Worm (Caenorhabditis elegans) whole organism, L2 larva: ENCODE data around the gene C48D5.3.

Experiments used
- blmp-1 ChIP-seq: sonication (generic microtip); optimal IDR thresholded peaks from 2 replicates; lab custom pipeline; 2017; ENCODE audit warnings: missing genetic modification characterization, mild to moderate bottlenecking, missing compliant biosample characterization, antibody characterized with exemption, moderate library complexity; ENCODE audit not compliant: insufficient read depth
- egl-27 ChIP-seq: sonication (generic microtip); optimal IDR thresholded peaks from 3 replicates; lab custom pipeline; 2017; ENCODE audit warnings: missing biosample characterization, missing genetic modification reagents, missing genetic modification characterization
- nhr-11 ChIP-seq: fragments of 150-350 bp; optimal IDR thresholded peaks from 2 replicates; lab custom pipeline; 2014; ENCODE audit warnings: missing biosample characterization, missing genetic modification characterization
- nhr-237 ChIP-seq: fragments of 150-350 bp; optimal IDR thresholded peaks from 2 replicates; lab custom pipeline; 2014; ENCODE audit warnings: missing biosample characterization, missing genetic modification characterization

DNA sequence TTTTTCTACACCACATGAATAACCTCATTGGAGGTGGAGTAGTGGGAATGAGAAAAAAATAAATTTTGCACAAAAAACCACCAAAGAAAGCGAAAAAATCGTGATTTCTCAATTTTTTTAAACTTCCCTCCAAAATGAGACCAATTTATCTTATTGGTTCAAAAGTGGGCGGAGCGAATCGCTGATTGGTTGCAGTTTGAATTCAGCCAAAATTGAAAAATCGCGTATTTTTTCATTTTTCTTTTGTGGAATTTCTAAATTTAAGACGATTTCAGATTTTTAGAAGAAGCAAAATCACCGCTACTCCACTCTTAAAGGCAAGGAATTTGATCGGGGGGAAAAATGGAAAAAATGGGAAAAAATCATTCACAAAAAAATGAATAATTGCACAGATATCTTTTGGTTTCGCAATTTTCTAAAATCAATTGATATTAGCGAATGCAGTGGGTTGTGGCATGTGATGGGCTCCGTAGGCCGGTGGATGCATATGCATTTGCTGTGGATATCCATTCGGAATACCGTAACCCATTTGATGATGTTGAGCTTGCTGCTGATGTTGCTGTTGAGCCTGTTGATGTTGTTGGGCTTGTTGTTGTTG lies 31.4 kb upstream of the C48D5.3 start:
- no peak for TF ChIP-seq blmp-1 (tag; lab: Kevin White, UChicago)
- no peak for TF ChIP-seq nhr-237
- no peak for TF ChIP-seq egl-27 (tag; lab: Kevin White, UChicago)
- TF ChIP-seq nhr-11 (tag; lab: Kevin White, UChicago), result no peak
